Fruit fly (Drosophila melanogaster): ENCODE results near the gene Doc3.
A peak's percentile ranks its signal among the peaks of the same experiment; 100 is the strongest.

The Doc3 gene

dm6 chr3L:8985848-8986320, 19.1 kb upstream of the Doc3 start, which contains the start of gene Galk (continued):
- TF ChIP-seq CG1602 (GFP tag; optimal IDR thresholded peaks at IDR 0.05), result peak; percentile 4
- no peak for TF ChIP-seq CG14050 (GFP tag; IDR thresholded peaks at IDR 0.05)
- TF ChIP-seq CG7839 (tag; optimal IDR thresholded peaks at IDR 0.05), result peak; percentile 59
- no peak for TF ChIP-seq trem (tag; optimal IDR thresholded peaks at IDR 0.05)
- TF ChIP-seq kah (GFP tag; optimal IDR thresholded peaks at IDR 0.05), result peak; percentile 30
- no peak for TF ChIP-seq mld (GFP tag; IDR thresholded peaks at IDR 0.05; ENCODE audit: partially characterized antibody)
- TF ChIP-seq fru (optimal IDR thresholded peaks at IDR 0.05), result no peak
- no peak for TF ChIP-seq CG3065 (GFP tag; optimal IDR thresholded peaks at IDR 0.05)
- TF ChIP-seq ap (GFP tag; IDR thresholded peaks at IDR 0.05), result 0 out of 2 replicates have a peak, but pooled peaks have one; percentile 24
- TF ChIP-seq odd (GFP tag; optimal IDR thresholded peaks at IDR 0.05), result peak; percentile 62
- TF ChIP-seq fd3F (GFP tag; optimal IDR thresholded peaks at IDR 0.05), result peak; percentile 24
- peak; percentile 81 for TF ChIP-seq lmd (GFP tag; IDR thresholded peaks at IDR 0.05)
- peak; percentile 75; the same call in 2 of the 3 replicates for TF ChIP-seq Dbx (GFP tag; IDR thresholded peaks at IDR 0.05)
- no peak for TF ChIP-seq CG9797 (GFP tag; optimal IDR thresholded peaks at IDR 0.05)
- no peak for TF ChIP-seq nerfin-2 (GFP tag; IDR thresholded peaks at IDR 0.05; ENCODE audit: partially characterized antibody)
- peak; percentile 65 for TF ChIP-seq sens (GFP tag)
- no peak for TF ChIP-seq CG5245 (GFP tag; optimal IDR thresholded peaks at IDR 0.05)
- no peak for TF ChIP-seq hth (optimal IDR thresholded peaks at IDR 0.05)
- TF ChIP-seq CG7372 (GFP tag; IDR thresholded peaks at IDR 0.05), result peak; percentile 54
- TF ChIP-seq vvl (GFP tag; IDR thresholded peaks at IDR 0.05), result peak; percentile 66
- TF ChIP-seq CG15696 (tag; optimal IDR thresholded peaks at IDR 0.05), result no peak
- no peak for TF ChIP-seq ewg (GFP tag; optimal IDR thresholded peaks at IDR 0.05)
- TF ChIP-seq HLHmδ (GFP tag; optimal IDR thresholded peaks at IDR 0.05), result no peak
- peak; percentile 36 for TF ChIP-seq pho (GFP tag; optimal IDR thresholded peaks at IDR 0.05)
- peak; percentile 68 for TF ChIP-seq CG6765 (GFP tag; optimal IDR thresholded peaks at IDR 0.05)
- TF ChIP-seq Nf-YC (tag; optimal IDR thresholded peaks at IDR 0.05), result peak; percentile 5
- TF ChIP-seq bbx (GFP tag; IDR thresholded peaks at IDR 0.05; ENCODE audit: partially characterized antibody), result no peak
- peak; percentile 63 for TF ChIP-seq nerfin-1 (tag; optimal IDR thresholded peaks at IDR 0.05)
- TF ChIP-seq Oli (tag; optimal IDR thresholded peaks at IDR 0.05), result no peak
- peak; percentile 56 for TF ChIP-seq CG13894 (tag; optimal IDR thresholded peaks at IDR 0.05)
- peak; percentile 53; the same call in 2 of the 3 replicates for TF ChIP-seq zfh1 (GFP tag; IDR thresholded peaks at IDR 0.05)
- no peak for TF ChIP-seq Opbp (GFP tag; IDR thresholded peaks at IDR 0.05; ENCODE audit: partially characterized antibody)
- TF ChIP-seq CG1647 (GFP tag; optimal IDR thresholded peaks at IDR 0.05), result peak; percentile 18
- no peak for TF ChIP-seq CG3995 (GFP tag; optimal IDR thresholded peaks at IDR 0.05)
- peak; percentile 92 for TF ChIP-seq CG32532 (GFP tag; IDR thresholded peaks at IDR 0.05)
- TF ChIP-seq Hr51 (GFP tag; optimal IDR thresholded peaks at IDR 0.05), result peak in 1 of 2 experiments; percentile 25
- peak; percentile 62; the same call in 1 of the 3 replicates for TF ChIP-seq ken (GFP tag; IDR thresholded peaks at IDR 0.05)
- peak; percentile 50 for TF ChIP-seq CG32772 (GFP tag; IDR thresholded peaks at IDR 0.05)
- peak; percentile 68 for TF ChIP-seq wdn (GFP tag; IDR thresholded peaks at IDR 0.05)
- TF ChIP-seq pros (GFP tag; optimal IDR thresholded peaks at IDR 0.05), result no peak
- no peak for TF ChIP-seq Stat92E (GFP tag; optimal IDR thresholded peaks at IDR 0.05)
- no peak for TF ChIP-seq CTCF (GFP tag; optimal IDR thresholded peaks at IDR 0.05)
- peak; percentile 56 for TF ChIP-seq zfh2 (GFP tag; optimal IDR thresholded peaks at IDR 0.05)
- TF ChIP-seq CG12744 (GFP tag; optimal IDR thresholded peaks at IDR 0.05), result no peak
- TF ChIP-seq yki (optimal IDR thresholded peaks at IDR 0.05), result no peak
- TF ChIP-seq gcm2 (GFP tag; optimal IDR thresholded peaks at IDR 0.05), result no peak
- peak; percentile 74; the same call in 1 of the 2 replicates for TF ChIP-seq aop (GFP tag; IDR thresholded peaks at IDR 0.05)
- peak; percentile 48 for TF ChIP-seq bab2 (GFP tag; optimal IDR thresholded peaks at IDR 0.05)
- TF ChIP-seq cwo (GFP tag; optimal IDR thresholded peaks at IDR 0.05), result peak; percentile 70
- peak; percentile 43 for TF ChIP-seq Dip3 (GFP tag; optimal IDR thresholded peaks at IDR 0.05)
- no peak for TF ChIP-seq sqz (GFP tag; optimal IDR thresholded peaks at IDR 0.05)

All from whole organism, embryonic.